Worm (Caenorhabditis elegans): Measurements from ENCODE around the gene M163.7.
A peak's percentile ranks its signal among the peaks of the same experiment; 100 is the strongest.

The M163.7 gene

ce11 chrX:14480248-14480647 is 15.6 kb downstream of the M163.7 start, which contains the start of gene gfi-3 (continued):
- no peak for TF ChIP-seq C04F5.9 (tag; optimal IDR thresholded peaks at IDR 0.05)
- no peak for TF ChIP-seq aly-2 (tag; optimal IDR thresholded peaks at IDR 0.05)
- peak; percentile 81 for TF ChIP-seq xbp-1 (tag; optimal IDR thresholded peaks at IDR 0.05)
- no peak for TF ChIP-seq unc-62 (GFP tag; optimal IDR thresholded peaks at IDR 0.05)
- TF ChIP-seq fkh-10 (GFP tag; optimal IDR thresholded peaks at IDR 0.05), result peak; percentile 6
- peak; percentile 49 for TF ChIP-seq fkh-8 (tag; optimal IDR thresholded peaks at IDR 0.05)
- TF ChIP-seq nhr-12 (tag; optimal IDR thresholded peaks at IDR 0.05), result no peak
- peak; percentile 64 for TF ChIP-seq isw-1 (GFP tag; IDR thresholded peaks at IDR 0.05)
- no peak for TF ChIP-seq unc-30 (tag; optimal IDR thresholded peaks at IDR 0.05)
- TF ChIP-seq jun-1 (tag; optimal IDR thresholded peaks at IDR 0.05), result peak; percentile 71
- peak; percentile 88 for TF ChIP-seq nhr-90 (tag; optimal IDR thresholded peaks at IDR 0.05; ENCODE audit: poor library complexity)
- peak; percentile 49 for TF ChIP-seq pax-3 (tag; optimal IDR thresholded peaks at IDR 0.05)
- peak in 1 of 2 experiments; percentile 63 for TF ChIP-seq mdl-1 (tag; optimal IDR thresholded peaks at IDR 0.05)
- no peak for TF ChIP-seq vab-15 (tag; optimal IDR thresholded peaks at IDR 0.05)
- TF ChIP-seq ces-1 (GFP tag; optimal IDR thresholded peaks at IDR 0.05), result no peak
- no peak for TF ChIP-seq ceh-63 (GFP tag; optimal IDR thresholded peaks at IDR 0.05)
- TF ChIP-seq hlh-17 (GFP tag; optimal IDR thresholded peaks at IDR 0.05; ENCODE audit: borderline replicate concordance), result no peak
- TF ChIP-seq aha-1 (tag; optimal IDR thresholded peaks at IDR 0.05), result peak; percentile 42
- TF ChIP-seq ceh-88 (GFP tag; IDR thresholded peaks at IDR 0.05), result 0 out of 2 replicates have a peak, but pooled peaks have one; percentile 14
- peak; percentile 73 to 80 (median 79) for TF ChIP-seq ceh-82 (tag; optimal IDR thresholded peaks at IDR 0.05)
- TF ChIP-seq nhr-76 (tag; optimal IDR thresholded peaks at IDR 0.05), result no peak
- TF ChIP-seq C16A3.4 (tag; optimal IDR thresholded peaks at IDR 0.05), result peak; percentile 76
- no peak for TF ChIP-seq unc-98 (GFP tag; IDR thresholded peaks at IDR 0.05)
- TF ChIP-seq lin-14 (GFP tag; optimal IDR thresholded peaks at IDR 0.05), result peak; percentile 94
- peak; percentile 72 for TF ChIP-seq irx-1 (tag; optimal IDR thresholded peaks at IDR 0.05)
- peak; percentile 91 for TF ChIP-seq rnt-1 (tag; optimal IDR thresholded peaks at IDR 0.05)
- TF ChIP-seq elt-2 (tag; optimal IDR thresholded peaks at IDR 0.05), result peak; percentile 45
- peak; percentile 89 for TF ChIP-seq tbx-2 (tag; optimal IDR thresholded peaks at IDR 0.05)
- TF ChIP-seq mep-1 (tag; optimal IDR thresholded peaks at IDR 0.05), result peak; percentile 75
- no peak for TF ChIP-seq nhr-237 (tag; optimal IDR thresholded peaks at IDR 0.05)
- peak; percentile 65 for TF ChIP-seq nhr-77 (tag; optimal IDR thresholded peaks at IDR 0.05)
- peak; percentile 51 for TF ChIP-seq unc-130 (tag; optimal IDR thresholded peaks at IDR 0.05)
- TF ChIP-seq nhr-84 (tag; optimal IDR thresholded peaks at IDR 0.05), result no peak
- TF ChIP-seq lir-3 (tag; optimal IDR thresholded peaks at IDR 0.05; ENCODE audit: poor library complexity), result peak; percentile 44
- peak; percentile 72 to 86 for TF ChIP-seq lin-35 (GFP tag; optimal IDR thresholded peaks at IDR 0.05)
- TF ChIP-seq nhr-47 (tag; optimal IDR thresholded peaks at IDR 0.05), result peak; percentile 89
- TF ChIP-seq F16B12.6 (tag; optimal IDR thresholded peaks at IDR 0.05), result peak; percentile 33
- TF ChIP-seq hlh-4 (tag; optimal IDR thresholded peaks at IDR 0.05), result no peak
- TF ChIP-seq ceh-90 (tag; optimal IDR thresholded peaks at IDR 0.05), result no peak
- peak; percentile 66 to 74 for TF ChIP-seq efl-1 (optimal IDR thresholded peaks at IDR 0.05)
- peak; percentile 58 to 97 for TF ChIP-seq efl-1 (GFP tag; optimal IDR thresholded peaks at IDR 0.05 in 1 of 2)
- peak; percentile 55 for TF ChIP-seq fos-1 (tag; optimal IDR thresholded peaks at IDR 0.05)
- peak; percentile 83 for TF ChIP-seq dsc-1 (tag; optimal IDR thresholded peaks at IDR 0.05)
- TF ChIP-seq nhr-28 (tag; optimal IDR thresholded peaks at IDR 0.05), result no peak
- TF ChIP-seq nhr-85 (tag), result peak; percentile 92
- TF ChIP-seq Y116A8C.19 (tag; optimal IDR thresholded peaks at IDR 0.05; ENCODE audit: borderline replicate concordance), result no peak
- TF ChIP-seq swsn-7 (tag; optimal IDR thresholded peaks at IDR 0.05), result peak; percentile 93
- TF ChIP-seq mab-9 (GFP tag; IDR thresholded peaks at IDR 0.05), result peak; percentile 54; the same call in 1 of the 2 replicates
- TF ChIP-seq pqm-1 (tag; optimal IDR thresholded peaks at IDR 0.05), result no peak
- peak; percentile 73 for TF ChIP-seq unc-86 (tag; optimal IDR thresholded peaks at IDR 0.05)
- TF ChIP-seq sox-4 (tag; optimal IDR thresholded peaks at IDR 0.05), result peak; percentile 42
- TF ChIP-seq alr-1 (tag; optimal IDR thresholded peaks at IDR 0.05; ENCODE audit: borderline replicate concordance), result no peak
- peak; percentile 89 for TF ChIP-seq snpc-4 (tag; optimal IDR thresholded peaks at IDR 0.05)
- TF ChIP-seq efl-3 (GFP tag; optimal IDR thresholded peaks at IDR 0.05), result no peak
